Fruit fly (Drosophila melanogaster) S2 (cell line): ENCODE measurements around the gene GCC185.

Experiments
- CG8478 ChIP-seq: fragments of >200 bp; optimal IDR thresholded peaks from 2 replicates; lab custom pipeline; 2018
- CTCF ChIP-seq, 2 experiments: fragments of >200 bp; optimal IDR thresholded peaks; 2 replicates each; lab custom pipeline; 2018

- TF ChIP-seq CTCF (optimal IDR thresholded peaks at IDR 0.05; lab: Kevin White, UChicago) (no peak), CG8478 (lab: Kevin White, UChicago) (no peak)
Observed at dm6 chr3R:12049113-12049512, 38.5 kb downstream of the GCC185 start, which contains the start of gene CG14739.
